Worm (Caenorhabditis elegans) whole organism, young adult: ENCODE measurements around the gene scrm-5.
"Not testable (repeated sequence)": the region's sequence is repeated elsewhere in the genome, so short reads cannot be mapped to it uniquely, and the experiment has no call there.

Source experiments
- B0336.3 ChIP-seq: fragments of 200-800 bp; sonication (Bioruptor generic); IDR thresholded peaks from 2 replicates; pipeline ENCODE4 v1.3.6; 2022; ENCODE audit warnings: missing genetic modification characterization, missing compliant biosample characterization
- chd-7 ChIP-seq: sonication (generic microtip); optimal IDR thresholded peaks from 2 replicates; lab custom pipeline; 2016; ENCODE audit warnings: mild to moderate bottlenecking, missing genetic modification characterization, moderate library complexity, missing compliant biosample characterization
- nfya-1 ChIP-seq: sonication (generic microtip); optimal IDR thresholded peaks from 2 replicates; lab custom pipeline; 2017; ENCODE audit warnings: antibody characterized with exemption, missing compliant biosample characterization, missing genetic modification characterization, borderline replicate concordance; ENCODE audit not compliant: insufficient read depth
- nhr-80 ChIP-seq: sonication (generic microtip); optimal IDR thresholded peaks from 2 replicates; lab custom pipeline; 2016; ENCODE audit warnings: missing genetic modification characterization, missing compliant biosample characterization
- unc-62 ChIP-seq: fragments of 150-350 bp; optimal IDR thresholded peaks from 2 replicates; lab custom pipeline; 2014; ENCODE audit warnings: missing biosample characterization, missing genetic modification reagents, missing genetic modification characterization
- ztf-28 ChIP-seq: fragments of 200-800 bp; sonication (Bioruptor generic); IDR thresholded peaks from 2 replicates; pipeline ENCODE4 v1.3.6; 2022; ENCODE audit warnings: missing genetic modification reagents, missing genetic modification characterization, missing compliant biosample characterization

DNA sequence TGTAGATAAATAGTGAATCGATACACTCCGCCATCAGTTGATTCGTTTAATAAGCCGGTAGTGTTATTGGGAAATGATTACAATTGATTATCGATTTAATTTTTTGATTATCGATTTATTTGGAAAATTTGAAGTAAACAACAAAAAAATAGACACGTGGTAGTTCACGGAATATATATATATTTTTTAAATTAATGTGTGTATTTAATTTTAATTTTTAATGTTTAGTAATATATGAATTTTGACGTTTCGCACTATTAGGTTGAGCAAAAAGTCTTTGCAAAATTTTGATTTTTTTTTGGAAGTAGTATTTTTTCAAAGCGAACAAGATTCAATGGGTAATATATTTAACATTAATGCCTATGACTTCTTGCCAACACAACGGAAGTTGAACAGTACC, 19.2 kb upstream of the scrm-5 start, which contains the start of gene F49F1.12:
- TF ChIP-seq nfya-1 (tag; lab: Kevin White, UChicago); unc-62 (GFP tag; lab: Kevin White, UChicago); B0336.3 (GFP tag; lab: Robert Waterston, UW); ztf-28 (GFP tag; lab: Robert Waterston, UW); chd-7; nhr-80: not testable (repeated sequence)
